Fruit fly (Drosophila melanogaster) whole organism, embryonic: ENCODE data around the gene Asator.

ENCODE experiments used
- BEAF-32 ChIP-seq: fragments of 200-800 bp; sonication (Bioruptor generic); optimal IDR thresholded peaks from 3 replicates; lab custom pipeline; 2017; ENCODE audit warnings: missing biosample characterization, missing genetic modification characterization, mild to moderate bottlenecking, moderate library complexity, missing genetic modification reagents
- CG11560 ChIP-seq: fragments of 200-800 bp; sonication (Bioruptor generic); IDR thresholded peaks from 3 replicates; pipeline ENCODE4 v1.3.6; 2022; ENCODE audit warnings: missing biosample characterization, missing genetic modification characterization
- CG13287 ChIP-seq: fragments of 200-800 bp; sonication (Bioruptor generic); IDR thresholded peaks from 2 replicates; pipeline ENCODE4 v1.3.6; 2022; ENCODE audit warnings: missing biosample characterization, missing genetic modification characterization; ENCODE audit not compliant: partially characterized antibody
- CG13424 ChIP-seq: fragments of 200-800 bp; sonication (Bioruptor generic); optimal IDR thresholded peaks from 2 replicates; lab custom pipeline; 2019; ENCODE audit warnings: missing biosample characterization, mild to moderate bottlenecking, missing genetic modification characterization, moderate library complexity
- CG14860 ChIP-seq: fragments of 200-800 bp; sonication (Bioruptor generic); IDR thresholded peaks from 3 replicates; pipeline ENCODE4 v1.3.6; 2022; ENCODE audit warnings: missing biosample characterization, missing genetic modification characterization; ENCODE audit not compliant: partially characterized antibody
- CG15514 ChIP-seq: fragments of 200-800 bp; sonication (Bioruptor generic); optimal IDR thresholded peaks from 3 replicates; lab custom pipeline; 2017; ENCODE audit warnings: missing biosample characterization, missing genetic modification characterization, mild to moderate bottlenecking, moderate library complexity, missing genetic modification reagents
- CG16779 ChIP-seq: fragments of 200-800 bp; sonication (Bioruptor generic); IDR thresholded peaks from 2 replicates; pipeline ENCODE4 v1.3.6; 2022; ENCODE audit warnings: missing biosample characterization, missing genetic modification characterization
- CG17186 ChIP-seq: fragments of 200-800 bp; sonication (Bioruptor generic); optimal IDR thresholded peaks from 3 replicates; lab custom pipeline; 2017; ENCODE audit warnings: missing biosample characterization, missing genetic modification reagents, missing genetic modification characterization
- CG18599 ChIP-seq: fragments of 200-800 bp; sonication (Bioruptor generic); optimal IDR thresholded peaks from 3 replicates; lab custom pipeline; 2017; ENCODE audit warnings: missing biosample characterization, missing genetic modification characterization, mild to moderate bottlenecking, moderate library complexity, missing genetic modification reagents
- CG2199 ChIP-seq: fragments of 200-800 bp; sonication (Bioruptor generic); IDR thresholded peaks from 3 replicates; pipeline ENCODE4 v1.3.6; 2022; ENCODE audit warnings: missing biosample characterization, missing genetic modification characterization
- CG43689 ChIP-seq: fragments of 200-800 bp; sonication (Bioruptor generic); IDR thresholded peaks from 2 replicates; pipeline ENCODE4 v1.3.6; 2022; ENCODE audit warnings: missing biosample characterization, missing genetic modification characterization
- CG6791 ChIP-seq: fragments of 200-800 bp; sonication (Bioruptor generic); IDR thresholded peaks from 3 replicates; pipeline ENCODE4 v1.3.6; 2022; ENCODE audit warnings: missing biosample characterization, missing genetic modification characterization; ENCODE audit not compliant: partially characterized antibody
- CG7745 ChIP-seq: fragments of 200-800 bp; sonication (Bioruptor generic); optimal IDR thresholded peaks from 2 replicates; lab custom pipeline; 2018; ENCODE audit warnings: missing biosample characterization, mild to moderate bottlenecking, missing genetic modification characterization, moderate library complexity
- CG8290 ChIP-seq, 3 experiments: fragments of 200-800 bp; sonication (Bioruptor generic); optimal IDR thresholded peaks; 2 replicates each; lab custom pipeline; 2016 to 2019; ENCODE audit warnings: missing biosample characterization in 3 of 3, missing genetic modification characterization in 3 of 3, mild to moderate bottlenecking in 2 of 3, moderate library complexity in 1 of 3
- CHES-1-like ChIP-seq: fragments of 200-800 bp; sonication (Bioruptor generic); optimal IDR thresholded peaks from 2 replicates; lab custom pipeline; 2016; ENCODE audit warnings: missing biosample characterization, missing genetic modification characterization
- D19A ChIP-seq: fragments of 200-800 bp; optimal IDR thresholded peaks from 3 replicates; lab custom pipeline; 2019; ENCODE audit warnings: missing biosample characterization, mild to moderate bottlenecking, missing genetic modification characterization, moderate library complexity
- Dbx ChIP-seq: fragments of 200-800 bp; sonication (Bioruptor generic); IDR thresholded peaks from 3 replicates; pipeline ENCODE4 v1.3.6; 2022; ENCODE audit warnings: missing biosample characterization, missing genetic modification characterization
- Deaf1 ChIP-seq: fragments of 200-800 bp; optimal IDR thresholded peaks from 3 replicates; lab custom pipeline; 2019; ENCODE audit warnings: missing biosample characterization, mild to moderate bottlenecking, missing genetic modification characterization, moderate library complexity
- Dll ChIP-seq: fragments of 200-800 bp; sonication (Bioruptor generic); IDR thresholded peaks from 4 replicates; pipeline ENCODE4 v1.3.6; 2022; ENCODE audit warnings: missing biosample characterization, missing genetic modification characterization; ENCODE audit not compliant: partially characterized antibody
- Elba2 ChIP-seq: fragments of 200-800 bp; sonication (Bioruptor generic); optimal IDR thresholded peaks from 3 replicates; lab custom pipeline; 2016; ENCODE audit warnings: missing biosample characterization, missing genetic modification characterization
- Hr78 ChIP-seq, 2 experiments: fragments of 200-800 bp in 1 of 2; fragments of >200 bp in 1 of 2; sonication (Bioruptor generic) in 1 of 2; optimal IDR thresholded peaks; 2 replicates each; lab custom pipeline; 2017 to 2019; ENCODE audit warnings: missing biosample characterization in 2 of 2, missing genetic modification characterization in 2 of 2, mild to moderate bottlenecking in 1 of 2, moderate library complexity in 1 of 2
- Med ChIP-seq: fragments of 200-800 bp; sonication (Bioruptor generic); peaks from one replicate; lab custom pipeline; 2016; ENCODE audit warnings: missing biosample characterization, missing genetic modification characterization, mild to moderate bottlenecking, inconsistent platforms, moderate library complexity
- Neu2 ChIP-seq: fragments of 200-800 bp; sonication (Bioruptor generic); optimal IDR thresholded peaks from 3 replicates; lab custom pipeline; 2016; ENCODE audit warnings: missing biosample characterization, missing genetic modification characterization, borderline replicate concordance
- Nf-YC ChIP-seq: fragments of 200-800 bp; optimal IDR thresholded peaks from 3 replicates; lab custom pipeline; 2019; ENCODE audit warnings: missing biosample characterization, mild to moderate bottlenecking, missing genetic modification characterization, moderate library complexity
- Poxn ChIP-seq: fragments of 200-800 bp; sonication (Bioruptor generic); IDR thresholded peaks from 2 replicates; pipeline ENCODE4 v1.3.6; 2022; ENCODE audit warnings: missing biosample characterization, missing genetic modification characterization
- Scr ChIP-seq: fragments of 200-800 bp; sonication (Bioruptor generic); IDR thresholded peaks from 2 replicates; pipeline ENCODE4 v1.3.6; 2022; ENCODE audit warnings: missing biosample characterization, missing genetic modification characterization; ENCODE audit not compliant: partially characterized antibody
- Sry-β ChIP-seq: fragments of 200-800 bp; sonication (Bioruptor generic); optimal IDR thresholded peaks from 2 replicates; lab custom pipeline; 2018; ENCODE audit warnings: missing biosample characterization, mild to moderate bottlenecking, missing genetic modification characterization, moderate library complexity
- Sry-δ ChIP-seq: fragments of 200-800 bp; sonication (Bioruptor generic); optimal IDR thresholded peaks from 2 replicates; lab custom pipeline; 2016; ENCODE audit warnings: missing biosample characterization, missing genetic modification characterization
- abd-A ChIP-seq: fragments of 200-800 bp; sonication (Bioruptor generic); optimal IDR thresholded peaks from 3 replicates; lab custom pipeline; 2019; ENCODE audit warnings: missing biosample characterization, mild to moderate bottlenecking, missing genetic modification characterization, moderate library complexity
- ash1 ChIP-seq: fragments of 200-800 bp; sonication (Bioruptor generic); optimal IDR thresholded peaks from 2 replicates; lab custom pipeline; 2018; ENCODE audit warnings: missing biosample characterization, mild to moderate bottlenecking, missing genetic modification characterization
- bbx ChIP-seq: fragments of 200-800 bp; sonication (Bioruptor generic); IDR thresholded peaks from 2 replicates; pipeline ENCODE4 v1.3.6; 2022; ENCODE audit warnings: missing biosample characterization, missing genetic modification characterization; ENCODE audit not compliant: partially characterized antibody
- chm ChIP-seq: fragments of 200-800 bp; sonication (Bioruptor generic); IDR thresholded peaks from 2 replicates; pipeline ENCODE4 v1.3.6; 2022; ENCODE audit warnings: missing biosample characterization, missing genetic modification characterization
- crol ChIP-seq: fragments of 200-800 bp; sonication (Bioruptor generic); IDR thresholded peaks from 2 replicates; pipeline ENCODE4 v1.3.6; 2022; ENCODE audit warnings: missing biosample characterization, missing genetic modification characterization
- cwo ChIP-seq: fragments of 200-800 bp; sonication (Bioruptor generic); optimal IDR thresholded peaks from 3 replicates; lab custom pipeline; 2017; ENCODE audit warnings: missing biosample characterization, missing genetic modification characterization, mild to moderate bottlenecking, moderate library complexity, missing genetic modification reagents
- dati ChIP-seq: fragments of 200-800 bp; sonication (Bioruptor generic); IDR thresholded peaks from 2 replicates; pipeline ENCODE4 v1.3.6; 2022; ENCODE audit warnings: missing biosample characterization, missing genetic modification characterization
- eve ChIP-seq, 2 experiments: fragments of >200 bp; optimal IDR thresholded peaks; 2 replicates each; lab custom pipeline; 2017; ENCODE audit warnings: missing biosample characterization in 2 of 2, missing genetic modification characterization in 2 of 2
- gro ChIP-seq: fragments of 200-800 bp; sonication (Bioruptor generic); optimal IDR thresholded peaks from 2 replicates; lab custom pipeline; 2016; ENCODE audit warnings: missing biosample characterization, missing genetic modification characterization
- inv ChIP-seq: fragments of 200-800 bp; sonication (Bioruptor generic); IDR thresholded peaks from 2 replicates; pipeline ENCODE4 v1.3.6; 2022; ENCODE audit warnings: missing biosample characterization, missing genetic modification characterization; ENCODE audit not compliant: partially characterized antibody
- jumu ChIP-seq: fragments of 200-800 bp; sonication (Bioruptor generic); optimal IDR thresholded peaks from 3 replicates; lab custom pipeline; 2016; ENCODE audit warnings: missing biosample characterization, missing genetic modification characterization
- kni ChIP-seq: fragments of 200-800 bp; sonication (Bioruptor generic); optimal IDR thresholded peaks from 3 replicates; lab custom pipeline; 2017; ENCODE audit warnings: mild to moderate bottlenecking, missing biosample characterization, missing genetic modification reagents, missing genetic modification characterization
- nerfin-1 ChIP-seq: fragments of 200-800 bp; sonication (Bioruptor generic); optimal IDR thresholded peaks from 3 replicates; lab custom pipeline; 2019; ENCODE audit warnings: missing biosample characterization, mild to moderate bottlenecking, missing genetic modification characterization, moderate library complexity
- pros ChIP-seq: fragments of 200-800 bp; sonication (Bioruptor generic); optimal IDR thresholded peaks from 3 replicates; lab custom pipeline; 2019; ENCODE audit warnings: missing biosample characterization, mild to moderate bottlenecking, missing genetic modification characterization, moderate library complexity
- row ChIP-seq: fragments of 200-800 bp; sonication (Bioruptor generic); IDR thresholded peaks from 3 replicates; pipeline ENCODE4 v1.3.6; 2022; ENCODE audit warnings: missing biosample characterization, missing genetic modification characterization
- tll ChIP-seq, 2 experiments: fragments of 200-800 bp in 1 of 2; fragments of >200 bp in 1 of 2; sonication (Bioruptor generic) in 1 of 2; optimal IDR thresholded peaks; 2 replicates each; lab custom pipeline; 2017 to 2019; ENCODE audit warnings: missing biosample characterization in 2 of 2, missing genetic modification characterization in 2 of 2, mild to moderate bottlenecking in 1 of 2, moderate library complexity in 1 of 2
- vfl ChIP-seq: fragments of 200-800 bp; sonication (Bioruptor generic); optimal IDR thresholded peaks from 2 replicates; lab custom pipeline; 2016; ENCODE audit warnings: missing biosample characterization, missing genetic modification characterization

Asator gene

DNA sequence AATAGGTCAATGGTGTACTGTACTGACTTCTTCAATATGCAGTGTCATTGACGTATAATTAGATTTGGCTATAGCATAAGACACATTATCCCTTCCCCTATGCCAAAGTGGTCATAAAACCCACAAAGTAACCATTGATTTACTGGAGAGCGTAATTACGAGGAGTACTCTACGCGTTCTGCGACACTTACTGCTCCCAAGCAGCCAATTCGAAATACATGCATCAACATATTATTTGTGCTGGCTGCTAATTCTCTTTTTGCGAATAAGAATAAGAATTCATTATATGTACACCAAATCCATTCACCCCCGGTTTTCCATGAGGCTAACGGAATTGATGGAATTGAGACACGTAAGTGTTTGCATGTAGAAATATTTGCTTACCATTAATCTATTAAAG is 3.8 kb upstream of the Asator start:
- TF ChIP-seq CG18599 (no peak), CG16779 (GFP tag; lab: Robert Waterston, UW) (no peak), eve (GFP tag; optimal IDR thresholded peaks at IDR 0.05; lab: Kevin White, UChicago) (no peak), CG2199 (GFP tag; lab: Robert Waterston, UW) (peak; percentile 57; the same call in 1 of the 3 replicates), Elba2 (GFP tag; lab: Kevin White, UChicago) (peak; percentile 83), CHES-1-like (no peak)

DNA sequence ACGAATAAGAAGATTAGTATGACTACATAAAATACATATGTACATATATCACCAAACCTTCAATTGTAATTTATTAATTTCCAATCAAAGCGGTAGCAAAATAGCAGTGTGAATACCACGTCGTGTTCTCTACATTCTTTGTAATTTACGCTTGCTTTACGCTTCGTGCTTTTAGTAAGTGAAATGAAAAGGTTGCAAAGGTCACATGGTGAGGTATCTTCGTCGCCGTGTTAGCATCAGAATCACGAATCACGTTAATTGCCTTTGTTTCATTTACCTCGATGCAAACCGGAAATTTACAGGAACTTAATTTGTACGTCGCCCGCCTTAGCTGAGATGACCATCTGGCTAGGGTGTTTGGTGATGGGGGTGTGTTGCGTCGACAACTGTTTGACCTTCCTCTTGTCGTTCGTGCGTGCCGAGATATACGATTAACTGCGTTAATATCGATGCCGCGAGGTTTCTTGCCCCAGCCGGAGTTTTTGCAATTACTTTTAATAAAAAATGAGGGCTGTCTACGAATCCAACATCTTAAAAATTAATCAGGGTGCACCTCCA is 2.0 kb upstream of the Asator start:
- TF ChIP-seq CG2199 (GFP tag; lab: Robert Waterston, UW) (peak; percentile 91), bbx (GFP tag; lab: Robert Waterston, UW) (peak; percentile 59; the same call in 1 of the 2 replicates), CG6791 (GFP tag; lab: Robert Waterston, UW) (peak; percentile 42; the same call in 1 of the 3 replicates), gro (GFP tag; lab: Kevin White, UChicago) (no peak), D19A (tag; lab: Kevin White, UChicago) (peak; percentile 42), dati (GFP tag; lab: Robert Waterston, UW) (no peak), Hr78 (GFP tag; optimal IDR thresholded peaks at IDR 0.05; lab: Kevin White, UChicago) (peak in 1 of 2 experiments; percentile 85), inv (GFP tag; lab: Robert Waterston, UW) (0 out of 2 replicates have a peak, but pooled peaks have one; percentile 25), Scr (GFP tag; lab: Robert Waterston, UW) (peak; percentile 42), CG7745 (tag; lab: Kevin White, UChicago) (peak; percentile 10), chm (GFP tag; lab: Robert Waterston, UW) (0 out of 2 replicates have a peak, but pooled peaks have one; percentile 40), CG14860 (GFP tag; lab: Robert Waterston, UW) (0 out of 3 replicates have a peak, but pooled peaks have one; percentile 15), jumu (no peak), nerfin-1 (tag; lab: Kevin White, UChicago) (peak; percentile 39), Nf-YC (tag; lab: Kevin White, UChicago) (peak; percentile 9), Poxn (GFP tag; lab: Robert Waterston, UW) (no peak), cwo (GFP tag; lab: Kevin White, UChicago) (no peak), kni (GFP tag; lab: Kevin White, UChicago) (no peak), Med (peak; percentile 77), pros (GFP tag; lab: Kevin White, UChicago) (peak; percentile 80), Sry-δ (GFP tag; lab: Kevin White, UChicago) (peak; percentile 33), CG13287 (GFP tag; lab: Robert Waterston, UW) (peak; percentile 22; the same call in 1 of the 2 replicates), abd-A (tag; lab: Kevin White, UChicago) (peak; percentile 16), CG13424 (no peak), CG43689 (GFP tag; lab: Robert Waterston, UW) (no peak), CG8290 (GFP tag; optimal IDR thresholded peaks at IDR 0.05; lab: Kevin White, UChicago) (no peak), CG8290 (tag; optimal IDR thresholded peaks at IDR 0.05; lab: Kevin White, UChicago) (peak in 1 of 2 experiments; percentile 22), ash1 (GFP tag; lab: Kevin White, UChicago) (peak; percentile 50), Dbx (GFP tag; lab: Robert Waterston, UW) (0 out of 3 replicates have a peak, but pooled peaks have one; percentile 16), Dll (GFP tag; lab: Robert Waterston, UW) (peak; percentile 62; the same call in 3 of the 4 replicates), crol (GFP tag; lab: Robert Waterston, UW) (no peak), row (GFP tag; lab: Robert Waterston, UW) (peak; percentile 32; the same call in 1 of the 3 replicates), BEAF-32 (GFP tag; lab: Kevin White, UChicago) (peak; percentile 32), Sry-β (GFP tag; lab: Kevin White, UChicago) (peak; percentile 75), CG11560 (tag; lab: Robert Waterston, UW) (no peak), Neu2 (GFP tag; lab: Kevin White, UChicago) (peak; percentile 71), CG15514 (peak; percentile 67), CG17186 (GFP tag; lab: Kevin White, UChicago) (no peak), Deaf1 (tag; lab: Kevin White, UChicago) (peak; percentile 14), vfl (GFP tag; lab: Kevin White, UChicago) (no peak), tll (GFP tag; optimal IDR thresholded peaks at IDR 0.05; lab: Kevin White, UChicago) (no peak)
